Fruit fly (Drosophila melanogaster) whole organism, embryonic: ENCODE results near the gene CG8673.
A peak's percentile ranks its signal among the peaks of the same experiment; 100 is the strongest.

Experiments used
- Antp ChIP-seq: fragments of 200-800 bp; sonication (Bioruptor generic); optimal IDR thresholded peaks from 3 replicates; lab custom pipeline; 2016; ENCODE audit warnings: missing biosample characterization, missing genetic modification characterization
- Atf-2 ChIP-seq: fragments of 200-800 bp; sonication (Bioruptor generic); optimal IDR thresholded peaks from 2 replicates; lab custom pipeline; 2016; ENCODE audit warnings: missing biosample characterization, missing genetic modification characterization
- BEAF-32 ChIP-seq: fragments of 200-800 bp; sonication (Bioruptor generic); optimal IDR thresholded peaks from 3 replicates; lab custom pipeline; 2017; ENCODE audit warnings: missing biosample characterization, missing genetic modification characterization, mild to moderate bottlenecking, moderate library complexity, missing genetic modification reagents
- Bteb2 ChIP-seq: fragments of 200-800 bp; sonication (Bioruptor generic); optimal IDR thresholded peaks from 2 replicates; lab custom pipeline; 2016; ENCODE audit warnings: missing biosample characterization, missing genetic modification characterization
- CG10147 ChIP-seq: fragments of 200-800 bp; sonication (Bioruptor generic); optimal IDR thresholded peaks from 2 replicates; lab custom pipeline; 2019; ENCODE audit warnings: missing biosample characterization, mild to moderate bottlenecking, missing genetic modification characterization, moderate library complexity
- CG10321 ChIP-seq: fragments of 200-800 bp; sonication (Bioruptor generic); IDR thresholded peaks from 2 replicates; pipeline ENCODE4 v1.3.6; 2022; ENCODE audit warnings: missing biosample characterization, missing genetic modification characterization
- CG11696 ChIP-seq: fragments of 200-800 bp; sonication (Bioruptor generic); IDR thresholded peaks from 2 replicates; pipeline ENCODE4 v1.3.6; 2022; ENCODE audit warnings: missing biosample characterization, missing genetic modification characterization
- CG12104 ChIP-seq: fragments of 200-800 bp; sonication (Bioruptor generic); optimal IDR thresholded peaks from 3 replicates; lab custom pipeline; 2016; ENCODE audit warnings: missing biosample characterization, missing genetic modification characterization
- CG14860 ChIP-seq: fragments of 200-800 bp; sonication (Bioruptor generic); IDR thresholded peaks from 3 replicates; pipeline ENCODE4 v1.3.6; 2022; ENCODE audit warnings: missing biosample characterization, missing genetic modification characterization; ENCODE audit not compliant: partially characterized antibody
- CG15601 ChIP-seq: fragments of 200-800 bp; sonication (Bioruptor generic); optimal IDR thresholded peaks from 3 replicates; lab custom pipeline; 2019; ENCODE audit warnings: missing biosample characterization, mild to moderate bottlenecking, missing genetic modification characterization, moderate library complexity
- CG16779 ChIP-seq: fragments of 200-800 bp; sonication (Bioruptor generic); IDR thresholded peaks from 2 replicates; pipeline ENCODE4 v1.3.6; 2022; ENCODE audit warnings: missing biosample characterization, missing genetic modification characterization
- CG30020 ChIP-seq: fragments of 200-800 bp; optimal IDR thresholded peaks from 2 replicates; lab custom pipeline; 2019; ENCODE audit warnings: missing biosample characterization, mild to moderate bottlenecking, missing genetic modification characterization, moderate library complexity
- CG31224 ChIP-seq: fragments of 200-800 bp; sonication (Bioruptor generic); IDR thresholded peaks from 2 replicates; pipeline ENCODE4 v1.3.6; 2022; ENCODE audit warnings: missing biosample characterization, missing genetic modification characterization
- CG6654 ChIP-seq: fragments of 200-800 bp; sonication (Bioruptor generic); optimal IDR thresholded peaks from 2 replicates; lab custom pipeline; 2017; ENCODE audit warnings: missing biosample characterization, mild to moderate bottlenecking, missing genetic modification characterization
- CG7357 ChIP-seq: fragments of 200-800 bp; sonication (Bioruptor generic); IDR thresholded peaks from 3 replicates; pipeline ENCODE4 v1.3.6; 2022; ENCODE audit warnings: missing biosample characterization, missing genetic modification characterization
- CG8388 ChIP-seq: fragments of 200-800 bp; sonication (Bioruptor generic); optimal IDR thresholded peaks from 2 replicates; lab custom pipeline; 2019; ENCODE audit warnings: missing biosample characterization, mild to moderate bottlenecking, missing genetic modification characterization, moderate library complexity
- CG9797 ChIP-seq: fragments of 200-800 bp; sonication (Bioruptor generic); optimal IDR thresholded peaks from 3 replicates; lab custom pipeline; 2018; ENCODE audit warnings: missing biosample characterization, mild to moderate bottlenecking, missing genetic modification characterization
- Camta ChIP-seq: fragments of 200-800 bp; sonication (Bioruptor generic); optimal IDR thresholded peaks from 2 replicates; lab custom pipeline; 2016; ENCODE audit warnings: missing biosample characterization, missing genetic modification characterization
- D ChIP-seq, 2 experiments: fragments of 200-800 bp in 1 of 2; fragments of >200 bp in 1 of 2; sonication (Bioruptor generic) in 1 of 2; optimal IDR thresholded peaks; 2 replicates in 1 of 2; 3 replicates in 1 of 2; lab custom pipeline; 2017; ENCODE audit warnings: mild to moderate bottlenecking in 1 of 2, missing biosample characterization in 1 of 2, missing genetic modification characterization in 1 of 2, missing genetic modification reagents in 1 of 2
- Elba2 ChIP-seq: fragments of 200-800 bp; sonication (Bioruptor generic); optimal IDR thresholded peaks from 3 replicates; lab custom pipeline; 2016; ENCODE audit warnings: missing biosample characterization, missing genetic modification characterization
- Gug ChIP-seq: fragments of 200-800 bp; sonication (Bioruptor generic); IDR thresholded peaks from 4 replicates; pipeline ENCODE4 v1.3.6; 2022; ENCODE audit warnings: missing biosample characterization, missing genetic modification characterization
- HHEX ChIP-seq: fragments of 200-800 bp; sonication (Bioruptor generic); optimal IDR thresholded peaks from 3 replicates; lab custom pipeline; 2017; ENCODE audit warnings: missing biosample characterization, mild to moderate bottlenecking, missing genetic modification characterization, missing genetic modification reagents
- Hey ChIP-seq: fragments of 200-800 bp; sonication (Bioruptor generic); optimal IDR thresholded peaks from 3 replicates; lab custom pipeline; 2018; ENCODE audit warnings: missing biosample characterization, mild to moderate bottlenecking, missing genetic modification characterization
- Hr39 ChIP-seq: fragments of >200 bp; optimal IDR thresholded peaks from 2 replicates; lab custom pipeline; 2017
- MTF-1 ChIP-seq: fragments of 200-800 bp; sonication (Bioruptor generic); optimal IDR thresholded peaks from 2 replicates; lab custom pipeline; 2018; ENCODE audit warnings: missing biosample characterization, mild to moderate bottlenecking, missing genetic modification characterization, borderline replicate concordance
- Med ChIP-seq: fragments of 200-800 bp; sonication (Bioruptor generic); peaks from one replicate; lab custom pipeline; 2016; ENCODE audit warnings: missing biosample characterization, missing genetic modification characterization, mild to moderate bottlenecking, inconsistent platforms, moderate library complexity
- Rfx ChIP-seq: fragments of 200-800 bp; sonication (Bioruptor generic); IDR thresholded peaks from 2 replicates; pipeline ENCODE4 v1.3.6; 2022; ENCODE audit warnings: missing biosample characterization, missing genetic modification characterization
- Sin3A ChIP-seq: fragments of >200 bp; optimal IDR thresholded peaks from 2 replicates; lab custom pipeline; 2018
- Six4 ChIP-seq: fragments of 200-800 bp; sonication (Bioruptor generic); optimal IDR thresholded peaks from 2 replicates; lab custom pipeline; 2016; ENCODE audit warnings: missing biosample characterization, missing genetic modification characterization
- Trl ChIP-seq, 3 experiments: fragments of >200 bp in 2 of 3; fragments of 200-800 bp in 1 of 3; sonication (Bioruptor generic) in 1 of 3; optimal IDR thresholded peaks; 2 replicates in 1 of 3; 3 replicates in 2 of 3; lab custom pipeline; 2016 to 2017; ENCODE audit warnings: missing biosample characterization in 1 of 3, missing genetic modification characterization in 1 of 3
- ase ChIP-seq: fragments of 200-800 bp; sonication (Bioruptor generic); IDR thresholded peaks from 3 replicates; pipeline ENCODE4 v1.3.6; 2022; ENCODE audit warnings: missing biosample characterization, missing genetic modification characterization
- dimm ChIP-seq: fragments of 200-800 bp; sonication (Bioruptor generic); IDR thresholded peaks from 2 replicates; pipeline ENCODE4 v1.3.6; 2022; ENCODE audit warnings: missing biosample characterization, missing genetic modification characterization
- disco-r ChIP-seq: fragments of 200-800 bp; sonication (Bioruptor generic); optimal IDR thresholded peaks from 2 replicates; lab custom pipeline; 2016; ENCODE audit warnings: missing biosample characterization, missing genetic modification characterization
- emc ChIP-seq: fragments of 200-800 bp; sonication (Bioruptor generic); optimal IDR thresholded peaks from 2 replicates; lab custom pipeline; 2016; ENCODE audit warnings: missing biosample characterization, missing genetic modification characterization
- ftz-f1 ChIP-seq: fragments of 200-800 bp; sonication (Bioruptor generic); optimal IDR thresholded peaks from 2 replicates; lab custom pipeline; 2016; ENCODE audit warnings: missing biosample characterization, missing genetic modification characterization
- gfzf ChIP-seq: fragments of 200-800 bp; sonication (Bioruptor generic); optimal IDR thresholded peaks from 2 replicates; lab custom pipeline; 2016; ENCODE audit warnings: missing biosample characterization, mild to moderate bottlenecking, missing genetic modification characterization, moderate library complexity
- inv ChIP-seq: fragments of 200-800 bp; sonication (Bioruptor generic); IDR thresholded peaks from 2 replicates; pipeline ENCODE4 v1.3.6; 2022; ENCODE audit warnings: missing biosample characterization, missing genetic modification characterization; ENCODE audit not compliant: partially characterized antibody
- jumu ChIP-seq: fragments of 200-800 bp; sonication (Bioruptor generic); optimal IDR thresholded peaks from 3 replicates; lab custom pipeline; 2016; ENCODE audit warnings: missing biosample characterization, missing genetic modification characterization
- kay ChIP-seq: fragments of 200-800 bp; sonication (Bioruptor generic); optimal IDR thresholded peaks from 2 replicates; lab custom pipeline; 2016; ENCODE audit warnings: missing biosample characterization, missing genetic modification characterization
- ken ChIP-seq: fragments of 200-800 bp; sonication (Bioruptor generic); IDR thresholded peaks from 3 replicates; pipeline ENCODE4 v1.3.6; 2022; ENCODE audit warnings: missing biosample characterization, missing genetic modification characterization
- lbe ChIP-seq: fragments of 200-800 bp; sonication (Bioruptor generic); optimal IDR thresholded peaks from 2 replicates; lab custom pipeline; 2016; ENCODE audit warnings: missing biosample characterization, mild to moderate bottlenecking, missing genetic modification characterization
- pum ChIP-seq: fragments of 200-800 bp; sonication (Bioruptor generic); optimal IDR thresholded peaks from 2 replicates; lab custom pipeline; 2016; ENCODE audit warnings: missing biosample characterization, missing genetic modification characterization
- repo ChIP-seq: fragments of 200-800 bp; sonication (Bioruptor generic); optimal IDR thresholded peaks from 2 replicates; lab custom pipeline; 2016; ENCODE audit warnings: missing biosample characterization, missing genetic modification characterization
- sc ChIP-seq, 3 experiments: fragments of >200 bp in 2 of 3; fragments of 200-800 bp in 1 of 3; sonication (Bioruptor generic) in 1 of 3; optimal IDR thresholded peaks; 2 replicates in 2 of 3; 3 replicates in 1 of 3; lab custom pipeline; 2017; ENCODE audit warnings: mild to moderate bottlenecking in 1 of 3, missing biosample characterization in 1 of 3, missing genetic modification characterization in 1 of 3, missing genetic modification reagents in 1 of 3
- shn ChIP-seq: fragments of 200-800 bp; sonication (Bioruptor generic); optimal IDR thresholded peaks from 3 replicates; lab custom pipeline; 2016; ENCODE audit warnings: missing biosample characterization, missing genetic modification characterization
- slou ChIP-seq: fragments of 200-800 bp; sonication (Bioruptor generic); optimal IDR thresholded peaks from 3 replicates; lab custom pipeline; 2016; ENCODE audit warnings: missing biosample characterization, missing genetic modification characterization
- sna ChIP-seq: fragments of 200-800 bp; sonication (Bioruptor generic); IDR thresholded peaks from 2 replicates; pipeline ENCODE4 v1.3.6; 2022; ENCODE audit warnings: missing biosample characterization, missing genetic modification characterization; ENCODE audit not compliant: partially characterized antibody
- wdn ChIP-seq: fragments of 200-800 bp; sonication (Bioruptor generic); IDR thresholded peaks from 2 replicates; pipeline ENCODE4 v1.3.6; 2022; ENCODE audit warnings: missing biosample characterization, missing genetic modification characterization
- zfh1 ChIP-seq: fragments of 200-800 bp; sonication (Bioruptor generic); IDR thresholded peaks from 3 replicates; pipeline ENCODE4 v1.3.6; 2022; ENCODE audit warnings: missing biosample characterization, missing genetic modification characterization

Gene CG8673

DNA sequence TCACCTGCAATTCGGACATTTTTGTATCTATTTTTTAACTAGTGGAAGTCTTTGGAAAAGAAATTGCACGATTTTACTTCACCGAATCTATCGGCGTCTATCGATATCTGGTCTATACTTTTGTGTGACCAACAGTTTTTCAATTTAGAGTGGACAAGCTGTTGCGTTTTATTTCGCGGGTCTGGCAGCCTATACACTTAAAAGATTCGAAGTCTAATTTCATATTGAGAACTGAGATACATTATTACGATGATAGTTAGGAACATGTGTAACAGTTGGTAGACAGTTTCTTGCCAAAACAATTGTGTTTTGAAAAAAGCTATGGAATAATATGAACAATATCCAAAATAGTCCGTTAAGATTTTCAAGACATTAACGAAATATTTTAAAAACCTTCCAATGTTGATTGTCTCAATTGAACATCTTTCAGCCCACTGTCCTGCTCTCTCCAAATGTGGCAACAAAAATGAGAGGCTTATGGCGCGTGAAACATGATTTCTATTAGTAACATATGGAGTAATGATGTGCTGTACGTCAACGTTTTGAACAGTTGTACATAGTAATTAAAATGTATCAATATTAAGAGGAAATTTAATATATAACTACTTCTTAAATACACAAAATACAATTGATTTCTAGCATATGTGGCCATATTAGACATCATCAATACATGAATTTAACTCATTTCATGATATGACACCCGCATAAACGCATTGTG lies 38.3 kb downstream of the CG8673 start, which contains the start of gene Acbp1 (continued):
- TF ChIP-seq Camta (GFP tag; lab: Kevin White, UChicago): peak; percentile 95
- peak; percentile 91 for TF ChIP-seq Atf-2 (GFP tag; lab: Kevin White, UChicago)
- peak; percentile 83 for TF ChIP-seq kay (GFP tag; lab: Kevin White, UChicago)
- TF ChIP-seq disco-r: peak; percentile 82
- peak; percentile 79 for TF ChIP-seq Hey (tag; lab: Kevin White, UChicago)
- no peak for TF ChIP-seq sc (optimal IDR thresholded peaks at IDR 0.05; lab: Kevin White, UChicago)
- peak; percentile 91 for TF ChIP-seq sc (GFP tag; optimal IDR thresholded peaks at IDR 0.05; lab: Kevin White, UChicago)
- peak; percentile 92 for TF ChIP-seq repo (GFP tag; lab: Kevin White, UChicago)
- TF ChIP-seq MTF-1 (GFP tag; lab: Kevin White, UChicago): peak; percentile 88
- TF ChIP-seq Gug (GFP tag; lab: Robert Waterston, UW): peak; percentile 84
- peak; percentile 86 for TF ChIP-seq wdn (GFP tag; lab: Robert Waterston, UW)
- peak; percentile 64 for TF ChIP-seq inv (GFP tag; lab: Robert Waterston, UW)
- TF ChIP-seq CG7357: peak; percentile 82
- TF ChIP-seq ftz-f1 (GFP tag; lab: Kevin White, UChicago): peak; percentile 32
- TF ChIP-seq CG11696 (GFP tag; lab: Robert Waterston, UW): peak; percentile 77
- TF ChIP-seq lbe: peak; percentile 95
- TF ChIP-seq CG9797 (GFP tag; lab: Kevin White, UChicago): peak; percentile 89
- TF ChIP-seq ase: peak; percentile 90
- peak; percentile 98 for TF ChIP-seq HHEX
- peak; percentile 91 for TF ChIP-seq zfh1 (GFP tag; lab: Robert Waterston, UW)
- TF ChIP-seq slou (GFP tag; lab: Kevin White, UChicago): peak; percentile 74
- peak; percentile 97 for TF ChIP-seq CG15601
- TF ChIP-seq pum: peak; percentile 96
- peak; percentile 74 for TF ChIP-seq CG14860 (GFP tag; lab: Robert Waterston, UW)
- peak; percentile 98 for TF ChIP-seq CG10147
- TF ChIP-seq D (optimal IDR thresholded peaks at IDR 0.05; lab: Kevin White, UChicago): no peak
- TF ChIP-seq D (GFP tag; optimal IDR thresholded peaks at IDR 0.05; lab: Kevin White, UChicago): peak; percentile 95
- peak; percentile 85 for TF ChIP-seq BEAF-32
- peak; percentile 85 for TF ChIP-seq CG31224
- peak; percentile 93 for TF ChIP-seq Six4 (GFP tag; lab: Kevin White, UChicago)
- TF ChIP-seq Antp (GFP tag; lab: Kevin White, UChicago): peak; percentile 97
- peak; percentile 60 for TF ChIP-seq Elba2 (GFP tag; lab: Kevin White, UChicago)
- TF ChIP-seq Rfx (GFP tag; lab: Robert Waterston, UW): peak; percentile 92
- peak; percentile 67 for TF ChIP-seq CG10321 (GFP tag; lab: Robert Waterston, UW)
- TF ChIP-seq Sin3A (lab: Kevin White, UChicago): peak; percentile 56
- TF ChIP-seq CG16779: peak; percentile 82
- peak; percentile 99 for TF ChIP-seq Med
- peak; percentile 90 for TF ChIP-seq ken
- TF ChIP-seq Trl (optimal IDR thresholded peaks at IDR 0.05; lab: Kevin White, UChicago): peak; percentile 82 to 93
- TF ChIP-seq Trl (GFP tag; optimal IDR thresholded peaks at IDR 0.05; lab: Kevin White, UChicago): peak; percentile 97
- TF ChIP-seq CG12104 (GFP tag; lab: Kevin White, UChicago): peak; percentile 91
- TF ChIP-seq gfzf (GFP tag; lab: Kevin White, UChicago): peak; percentile 84
- peak; percentile 96 for TF ChIP-seq shn
- TF ChIP-seq CG6654 (GFP tag; lab: Kevin White, UChicago): peak; percentile 82
- peak; percentile 92 for TF ChIP-seq Bteb2
- TF ChIP-seq jumu (GFP tag; lab: Kevin White, UChicago): peak; percentile 96
- TF ChIP-seq sna: peak; percentile 80
- TF ChIP-seq emc (GFP tag; lab: Kevin White, UChicago): peak; percentile 75
- peak; percentile 97 for TF ChIP-seq CG8388 (GFP tag; lab: Kevin White, UChicago)
- TF ChIP-seq CG30020 (tag; lab: Kevin White, UChicago): peak; percentile 90
- TF ChIP-seq Hr39: no peak
- peak; percentile 79 for TF ChIP-seq dimm (GFP tag; lab: Robert Waterston, UW)
